Fruit fly (Drosophila melanogaster): ENCODE measurements around the gene p38c.

p38c gene

dm6 chr3R:24099039-24100026 lies 50.7 kb downstream of the p38c start (continued):
- no peak for TF ChIP-seq hb (GFP tag; IDR thresholded peaks at IDR 0.05; ENCODE audit: partially characterized antibody)
- no peak for TF ChIP-seq cad (GFP tag; optimal IDR thresholded peaks at IDR 0.05)
- TF ChIP-seq NFAT (GFP tag; IDR thresholded peaks at IDR 0.05): peak; percentile 74
- TF ChIP-seq CG7963 (GFP tag; IDR thresholded peaks at IDR 0.05; ENCODE audit: partially characterized antibody): no peak
- TF ChIP-seq zf30C (GFP tag; optimal IDR thresholded peaks at IDR 0.05): peak; percentile 9
- TF ChIP-seq sqz (GFP tag; optimal IDR thresholded peaks at IDR 0.05): no peak
- no peak for TF ChIP-seq usp (GFP tag; optimal IDR thresholded peaks at IDR 0.05)
- no peak for TF ChIP-seq Lpt (GFP tag; optimal IDR thresholded peaks at IDR 0.05)
- no peak for TF ChIP-seq TFAM (GFP tag; optimal IDR thresholded peaks at IDR 0.05)
- TF ChIP-seq Mes4 (GFP tag; optimal IDR thresholded peaks at IDR 0.05): peak; percentile 50
- peak; percentile 77 for TF ChIP-seq esg (GFP tag; conservative IDR thresholded peaks at IDR 0.05)
- TF ChIP-seq CG18599 (GFP tag; optimal IDR thresholded peaks at IDR 0.05): peak; percentile 80
- peak; percentile 49 for TF ChIP-seq CG16815 (GFP tag; optimal IDR thresholded peaks at IDR 0.05)
- peak; percentile 89 for TF ChIP-seq vvl (GFP tag; IDR thresholded peaks at IDR 0.05)
- peak; percentile 70 for TF ChIP-seq gro (GFP tag; optimal IDR thresholded peaks at IDR 0.05)
- peak; percentile 81 for TF ChIP-seq Mrtf (GFP tag; IDR thresholded peaks at IDR 0.05)
- peak; percentile 79 for TF ChIP-seq HHEX (GFP tag; optimal IDR thresholded peaks at IDR 0.05)
- peak; percentile 44; the same call in 1 of the 2 replicates for TF ChIP-seq CG43689 (GFP tag; IDR thresholded peaks at IDR 0.05)
- peak; percentile 88 for TF ChIP-seq dysf (GFP tag; IDR thresholded peaks at IDR 0.05)
- no peak for TF ChIP-seq Doc3 (GFP tag; IDR thresholded peaks at IDR 0.05; ENCODE audit: partially characterized antibody)
- peak; percentile 86 for TF ChIP-seq CG11085 (GFP tag; IDR thresholded peaks at IDR 0.05)
- peak; percentile 90 for TF ChIP-seq CG2120 (GFP tag; optimal IDR thresholded peaks at IDR 0.05)
- TF ChIP-seq jigr1 (GFP tag; IDR thresholded peaks at IDR 0.05): peak; percentile 52; the same call in 2 of the 3 replicates
- TF ChIP-seq grau (tag; optimal IDR thresholded peaks at IDR 0.05): peak; percentile 79
- TF ChIP-seq gsb (GFP tag; IDR thresholded peaks at IDR 0.05): peak; percentile 72
- TF ChIP-seq slbo (GFP tag; IDR thresholded peaks at IDR 0.05): peak; percentile 95
- TF ChIP-seq Dll (GFP tag; IDR thresholded peaks at IDR 0.05; ENCODE audit: partially characterized antibody): no peak
- peak; percentile 68 for TF ChIP-seq CG11696 (GFP tag; IDR thresholded peaks at IDR 0.05)
- peak; percentile 95 for TF ChIP-seq D19B (GFP tag; optimal IDR thresholded peaks at IDR 0.05)
- TF ChIP-seq CG31365 (tag; optimal IDR thresholded peaks at IDR 0.05): peak; percentile 28
- peak; percentile 22 for TF ChIP-seq trh (GFP tag; optimal IDR thresholded peaks at IDR 0.05)
- no peak for TF ChIP-seq Nf-YC (tag; optimal IDR thresholded peaks at IDR 0.05)
- peak; percentile 66 for TF ChIP-seq Dip3 (GFP tag; optimal IDR thresholded peaks at IDR 0.05)
- peak; percentile 74 for TF ChIP-seq fd96Cb (tag; optimal IDR thresholded peaks at IDR 0.05)
- peak; percentile 85 for TF ChIP-seq CG16863 (GFP tag; optimal IDR thresholded peaks at IDR 0.05)
- TF ChIP-seq toy (GFP tag; IDR thresholded peaks at IDR 0.05): no peak
- TF ChIP-seq chif (GFP tag; optimal IDR thresholded peaks at IDR 0.05): peak; percentile 84 to 89
- peak; percentile 69 for TF ChIP-seq CG11247 (GFP tag; IDR thresholded peaks at IDR 0.05)
- TF ChIP-seq Hmx (GFP tag; optimal IDR thresholded peaks at IDR 0.05): peak; percentile 27
- TF ChIP-seq Fer1 (GFP tag; optimal IDR thresholded peaks at IDR 0.05): peak; percentile 69
- TF ChIP-seq CG1832 (GFP tag; optimal IDR thresholded peaks at IDR 0.05): no peak
- peak; percentile 51 for TF ChIP-seq Myb (GFP tag; optimal IDR thresholded peaks at IDR 0.05)
- TF ChIP-seq CG31224 (GFP tag; IDR thresholded peaks at IDR 0.05): peak; percentile 45
- TF ChIP-seq stwl (tag; optimal IDR thresholded peaks at IDR 0.05): no peak
- peak; percentile 47 for TF ChIP-seq grn (GFP tag; optimal IDR thresholded peaks at IDR 0.05)
- TF ChIP-seq CG17359 (tag; optimal IDR thresholded peaks at IDR 0.05): peak; percentile 82
- TF ChIP-seq bab2 (GFP tag; optimal IDR thresholded peaks at IDR 0.05): peak; percentile 85
- TF ChIP-seq HmgZ (tag; optimal IDR thresholded peaks at IDR 0.05): peak; percentile 69
- peak; percentile 72 for TF ChIP-seq CG8924 (tag; optimal IDR thresholded peaks at IDR 0.05)

Data from whole organism, embryonic.